Fruit fly (Drosophila melanogaster) whole organism, embryonic: ENCODE data around the gene CCHa2.

Experiments used
- Atf-2 ChIP-seq: fragments of 200-800 bp; sonication (Bioruptor generic); optimal IDR thresholded peaks from 2 replicates; lab custom pipeline; 2016; ENCODE audit warnings: missing biosample characterization, missing genetic modification characterization
- CG11085 ChIP-seq: fragments of 200-800 bp; sonication (Bioruptor generic); IDR thresholded peaks from 2 replicates; pipeline ENCODE4 v1.3.6; 2022; ENCODE audit warnings: missing biosample characterization, missing genetic modification characterization
- CG12219 ChIP-seq: fragments of 200-800 bp; sonication (Bioruptor generic); optimal IDR thresholded peaks from 3 replicates; lab custom pipeline; 2018; ENCODE audit warnings: missing biosample characterization, mild to moderate bottlenecking, missing genetic modification characterization
- CG13296 ChIP-seq: fragments of 200-800 bp; sonication (Bioruptor generic); optimal IDR thresholded peaks from 3 replicates; lab custom pipeline; 2018; ENCODE audit warnings: missing biosample characterization, mild to moderate bottlenecking, missing genetic modification characterization
- CG13775 ChIP-seq: fragments of 200-800 bp; sonication (Bioruptor generic); optimal IDR thresholded peaks from 3 replicates; lab custom pipeline; 2017; ENCODE audit warnings: missing biosample characterization, mild to moderate bottlenecking, missing genetic modification characterization
- CG15011 ChIP-seq: fragments of 200-800 bp; sonication (Bioruptor generic); optimal IDR thresholded peaks from 3 replicates; lab custom pipeline; 2018; ENCODE audit warnings: missing biosample characterization, mild to moderate bottlenecking, missing genetic modification characterization
- CG18599 ChIP-seq: fragments of 200-800 bp; sonication (Bioruptor generic); optimal IDR thresholded peaks from 3 replicates; lab custom pipeline; 2017; ENCODE audit warnings: missing biosample characterization, missing genetic modification characterization, mild to moderate bottlenecking, moderate library complexity, missing genetic modification reagents
- CG18619 ChIP-seq: fragments of 200-800 bp; sonication (Bioruptor generic); optimal IDR thresholded peaks from 3 replicates; lab custom pipeline; 2017; ENCODE audit warnings: missing biosample characterization, mild to moderate bottlenecking, missing genetic modification characterization
- CG2116 ChIP-seq: fragments of 200-800 bp; sonication (Bioruptor generic); optimal IDR thresholded peaks from 3 replicates; lab custom pipeline; 2018; ENCODE audit warnings: missing biosample characterization, mild to moderate bottlenecking, missing genetic modification characterization
- CG31388 ChIP-seq: fragments of 200-800 bp; sonication (Bioruptor generic); optimal IDR thresholded peaks from 2 replicates; lab custom pipeline; 2016; ENCODE audit warnings: missing biosample characterization, missing genetic modification characterization
- CG3163 ChIP-seq: fragments of 200-800 bp; sonication (Bioruptor generic); optimal IDR thresholded peaks from 3 replicates; lab custom pipeline; 2016; ENCODE audit warnings: missing biosample characterization, missing genetic modification characterization
- CG34224 ChIP-seq: fragments of 200-800 bp; sonication (Bioruptor generic); IDR thresholded peaks from 3 replicates; pipeline ENCODE4 v1.3.6; 2022; ENCODE audit warnings: missing biosample characterization, missing genetic modification characterization; ENCODE audit not compliant: partially characterized antibody
- CG34376 ChIP-seq: fragments of 200-800 bp; sonication (Bioruptor generic); optimal IDR thresholded peaks from 2 replicates; lab custom pipeline; 2018; ENCODE audit warnings: missing biosample characterization, mild to moderate bottlenecking, missing genetic modification characterization
- CG4617 ChIP-seq: fragments of 200-800 bp; sonication (Bioruptor generic); optimal IDR thresholded peaks from 3 replicates; lab custom pipeline; 2016; ENCODE audit warnings: missing biosample characterization, missing genetic modification characterization, borderline replicate concordance
- CG6854 ChIP-seq: fragments of 200-800 bp; sonication (Bioruptor generic); optimal IDR thresholded peaks from 3 replicates; lab custom pipeline; 2017; ENCODE audit warnings: missing biosample characterization, mild to moderate bottlenecking, missing genetic modification characterization
- Chrac-16 ChIP-seq: fragments of 200-800 bp; sonication (Bioruptor generic); optimal IDR thresholded peaks from 3 replicates; lab custom pipeline; 2016; ENCODE audit warnings: missing biosample characterization, missing genetic modification characterization
- Eip74EF ChIP-seq, 2 experiments: fragments of 200-800 bp in 1 of 2; fragments of >200 bp in 1 of 2; sonication (Bioruptor generic) in 1 of 2; optimal IDR thresholded peaks; 2 replicates each; lab custom pipeline; 2017 to 2019; ENCODE audit warnings: missing biosample characterization in 2 of 2, missing genetic modification characterization in 2 of 2, mild to moderate bottlenecking in 1 of 2, moderate library complexity in 1 of 2
- Ets97D ChIP-seq: fragments of 200-800 bp; sonication (Bioruptor generic); optimal IDR thresholded peaks from 3 replicates; lab custom pipeline; 2016; ENCODE audit warnings: missing biosample characterization, missing genetic modification characterization
- Kr ChIP-seq: fragments of 200-800 bp; sonication (Bioruptor generic); optimal IDR thresholded peaks from 2 replicates; lab custom pipeline; 2017; ENCODE audit warnings: missing biosample characterization, mild to moderate bottlenecking, missing genetic modification characterization
- Max ChIP-seq: fragments of 200-800 bp; sonication (Bioruptor generic); optimal IDR thresholded peaks from 2 replicates; lab custom pipeline; 2016; ENCODE audit warnings: missing biosample characterization, mild to moderate bottlenecking, missing genetic modification characterization
- Ravus ChIP-seq: fragments of 200-800 bp; sonication (Bioruptor generic); IDR thresholded peaks from 2 replicates; pipeline ENCODE4 v1.3.6; 2022; ENCODE audit warnings: missing biosample characterization, missing genetic modification characterization
- Six4 ChIP-seq: fragments of 200-800 bp; sonication (Bioruptor generic); optimal IDR thresholded peaks from 2 replicates; lab custom pipeline; 2016; ENCODE audit warnings: missing biosample characterization, missing genetic modification characterization
- Sry-β ChIP-seq: fragments of 200-800 bp; sonication (Bioruptor generic); optimal IDR thresholded peaks from 2 replicates; lab custom pipeline; 2018; ENCODE audit warnings: missing biosample characterization, mild to moderate bottlenecking, missing genetic modification characterization, moderate library complexity
- ac ChIP-seq: fragments of 200-800 bp; sonication (Bioruptor generic); optimal IDR thresholded peaks from 3 replicates; lab custom pipeline; 2017; ENCODE audit warnings: missing biosample characterization, mild to moderate bottlenecking, missing genetic modification characterization
- chm ChIP-seq: fragments of 200-800 bp; sonication (Bioruptor generic); IDR thresholded peaks from 2 replicates; pipeline ENCODE4 v1.3.6; 2022; ENCODE audit warnings: missing biosample characterization, missing genetic modification characterization
- dmrt99B ChIP-seq: fragments of 200-800 bp; sonication (Bioruptor generic); optimal IDR thresholded peaks from 2 replicates; lab custom pipeline; 2018; ENCODE audit warnings: missing biosample characterization, mild to moderate bottlenecking, missing genetic modification characterization, moderate library complexity
- ewg ChIP-seq: fragments of 200-800 bp; sonication (Bioruptor generic); optimal IDR thresholded peaks from 3 replicates; lab custom pipeline; 2017; ENCODE audit warnings: mild to moderate bottlenecking, missing biosample characterization, missing genetic modification reagents, missing genetic modification characterization
- fd3F ChIP-seq: fragments of 200-800 bp; sonication (Bioruptor generic); optimal IDR thresholded peaks from 2 replicates; lab custom pipeline; 2018; ENCODE audit warnings: missing biosample characterization, mild to moderate bottlenecking, missing genetic modification characterization, moderate library complexity
- gcm2 ChIP-seq: fragments of 200-800 bp; sonication (Bioruptor generic); optimal IDR thresholded peaks from 2 replicates; lab custom pipeline; 2016; ENCODE audit warnings: missing biosample characterization, missing genetic modification characterization
- lilli ChIP-seq: fragments of 200-800 bp; sonication (Bioruptor generic); optimal IDR thresholded peaks from 3 replicates; lab custom pipeline; 2016; ENCODE audit warnings: missing biosample characterization, missing genetic modification characterization
- nom ChIP-seq: fragments of 200-800 bp; sonication (Bioruptor generic); optimal IDR thresholded peaks from 2 replicates; lab custom pipeline; 2017; ENCODE audit warnings: missing biosample characterization, missing genetic modification characterization, mild to moderate bottlenecking, moderate library complexity, missing genetic modification reagents
- row ChIP-seq: fragments of 200-800 bp; sonication (Bioruptor generic); IDR thresholded peaks from 3 replicates; pipeline ENCODE4 v1.3.6; 2022; ENCODE audit warnings: missing biosample characterization, missing genetic modification characterization
- seq ChIP-seq: fragments of 200-800 bp; sonication (Bioruptor generic); IDR thresholded peaks from 2 replicates; pipeline ENCODE4 v1.3.6; 2022; ENCODE audit warnings: missing biosample characterization, missing genetic modification characterization
- shn ChIP-seq: fragments of 200-800 bp; sonication (Bioruptor generic); optimal IDR thresholded peaks from 3 replicates; lab custom pipeline; 2016; ENCODE audit warnings: missing biosample characterization, missing genetic modification characterization
- stc ChIP-seq: fragments of 200-800 bp; sonication (Bioruptor generic); IDR thresholded peaks from 2 replicates; pipeline ENCODE4 v1.3.6; 2022; ENCODE audit warnings: missing biosample characterization, missing genetic modification characterization
- tap ChIP-seq: fragments of 200-800 bp; optimal IDR thresholded peaks from 3 replicates; lab custom pipeline; 2019; ENCODE audit warnings: missing biosample characterization, mild to moderate bottlenecking, missing genetic modification characterization, moderate library complexity
- tgo ChIP-seq: fragments of 200-800 bp; sonication (Bioruptor generic); IDR thresholded peaks from 3 replicates; pipeline ENCODE4 v1.3.6; 2022; ENCODE audit warnings: missing biosample characterization, missing genetic modification characterization
- tin ChIP-seq: fragments of 200-800 bp; sonication (Bioruptor generic); optimal IDR thresholded peaks from 3 replicates; lab custom pipeline; 2016; ENCODE audit warnings: missing biosample characterization, missing genetic modification characterization
- ttk ChIP-seq: fragments of 200-800 bp; sonication (Bioruptor generic); IDR thresholded peaks from 2 replicates; pipeline ENCODE4 v2.1.2; 2022; ENCODE audit warnings: missing biosample characterization, missing genetic modification characterization
- twi ChIP-seq: fragments of 200-800 bp; optimal IDR thresholded peaks from 2 replicates; lab custom pipeline; 2019; ENCODE audit warnings: missing biosample characterization, mild to moderate bottlenecking, missing genetic modification characterization, moderate library complexity
- usp ChIP-seq: fragments of >200 bp; optimal IDR thresholded peaks from 2 replicates; lab custom pipeline; 2017; ENCODE audit warnings: missing biosample characterization, missing genetic modification characterization
- zen2 ChIP-seq: fragments of 200-800 bp; sonication (Bioruptor generic); IDR thresholded peaks from 3 replicates; pipeline ENCODE4 v1.3.6; 2022; ENCODE audit warnings: missing biosample characterization, missing genetic modification characterization; ENCODE audit not compliant: partially characterized antibody
- zfh2 ChIP-seq: fragments of 200-800 bp; sonication (Bioruptor generic); optimal IDR thresholded peaks from 2 replicates; lab custom pipeline; 2016; ENCODE audit warnings: missing biosample characterization, missing genetic modification characterization

Gene CCHa2

DNA sequence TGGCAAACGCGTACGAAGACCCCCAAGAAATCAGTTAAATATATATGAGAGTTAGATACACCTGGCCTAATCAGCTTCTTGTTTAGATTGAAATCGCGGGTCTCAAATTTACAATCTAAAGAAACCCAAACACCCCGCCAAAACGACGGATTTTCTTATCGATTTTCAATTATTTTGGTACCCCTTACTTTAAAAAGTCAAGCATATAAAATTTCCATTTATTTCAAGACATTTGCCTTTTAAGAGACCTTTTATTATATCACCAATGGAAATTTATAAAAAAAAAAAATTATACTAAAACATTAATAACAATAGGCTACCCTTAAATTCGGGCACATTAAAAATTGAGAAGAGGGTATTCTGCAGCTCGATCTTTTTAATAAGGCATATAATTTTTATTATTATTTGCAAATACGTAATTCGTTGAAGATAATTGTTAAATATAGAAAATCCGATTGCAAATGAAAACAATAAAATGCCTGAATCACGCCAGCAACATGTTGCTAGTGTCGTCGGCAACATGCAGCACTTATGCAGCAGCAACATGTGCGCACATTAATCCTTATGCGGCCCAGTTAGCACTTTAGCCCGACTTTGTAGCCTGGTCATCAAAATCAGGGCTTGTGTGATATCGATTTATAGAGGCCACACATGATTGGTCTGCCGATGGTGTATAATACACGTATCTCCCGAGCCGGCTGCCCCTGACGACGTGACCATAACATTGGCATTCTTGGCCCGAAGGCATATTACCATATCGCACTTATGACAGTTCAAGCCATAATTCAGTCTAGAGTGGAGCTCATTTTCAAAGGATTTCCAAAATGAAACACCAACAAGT lies 22.9 kb downstream of the CCHa2 start, which contains the start of the genes Lip3 and CG34309 (continued):
- TF ChIP-seq CG34376 (GFP tag; lab: Kevin White, UChicago) (peak; percentile 25), CG18619 (GFP tag; lab: Kevin White, UChicago) (no peak), CG18599 (GFP tag; lab: Kevin White, UChicago) (peak; percentile 18), CG15011 (no peak)

DNA sequence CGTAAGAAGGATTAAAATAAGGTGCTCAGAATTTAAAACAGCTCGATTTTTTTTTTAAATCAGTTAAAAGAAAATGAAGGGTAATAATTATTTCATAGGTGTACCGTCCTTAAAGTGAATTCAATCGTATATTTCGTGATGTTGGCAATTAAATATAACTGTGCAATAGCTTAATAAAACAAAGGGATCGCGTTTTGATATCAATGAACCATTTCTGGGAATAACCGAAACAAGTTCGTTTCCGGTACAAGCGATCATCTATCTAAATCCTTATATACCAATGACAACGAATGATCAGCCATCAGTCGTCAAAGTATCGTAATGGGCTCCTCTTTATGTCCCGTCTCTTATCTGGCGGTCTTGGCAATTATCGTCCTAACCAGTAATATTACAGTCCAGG lies 25.6 kb downstream of the CCHa2 start, which contains the start of gene CheA87a:
Gene CheA87a, plus strand, starts transcription at position 301 of the 400 bp plus-strand sequence.
- TF ChIP-seq nom (GFP tag; lab: Kevin White, UChicago) (no peak), ac (GFP tag; lab: Kevin White, UChicago) (no peak), Ravus (no peak), Sry-β (no peak), CG13296 (no peak), shn (no peak), CG34224 (no peak), Kr (GFP tag; lab: Kevin White, UChicago) (no peak), chm (no peak), Chrac-16 (GFP tag; lab: Kevin White, UChicago) (no peak), Eip74EF (GFP tag; optimal IDR thresholded peaks at IDR 0.05; lab: Kevin White, UChicago) (no peak), row (GFP tag; lab: Robert Waterston, UW) (no peak), gcm2 (GFP tag; lab: Kevin White, UChicago) (no peak), Six4 (GFP tag; lab: Kevin White, UChicago) (no peak), CG4617 (no peak)
- TF ChIP-seq, all 482 proteins: peak for 0

DNA sequence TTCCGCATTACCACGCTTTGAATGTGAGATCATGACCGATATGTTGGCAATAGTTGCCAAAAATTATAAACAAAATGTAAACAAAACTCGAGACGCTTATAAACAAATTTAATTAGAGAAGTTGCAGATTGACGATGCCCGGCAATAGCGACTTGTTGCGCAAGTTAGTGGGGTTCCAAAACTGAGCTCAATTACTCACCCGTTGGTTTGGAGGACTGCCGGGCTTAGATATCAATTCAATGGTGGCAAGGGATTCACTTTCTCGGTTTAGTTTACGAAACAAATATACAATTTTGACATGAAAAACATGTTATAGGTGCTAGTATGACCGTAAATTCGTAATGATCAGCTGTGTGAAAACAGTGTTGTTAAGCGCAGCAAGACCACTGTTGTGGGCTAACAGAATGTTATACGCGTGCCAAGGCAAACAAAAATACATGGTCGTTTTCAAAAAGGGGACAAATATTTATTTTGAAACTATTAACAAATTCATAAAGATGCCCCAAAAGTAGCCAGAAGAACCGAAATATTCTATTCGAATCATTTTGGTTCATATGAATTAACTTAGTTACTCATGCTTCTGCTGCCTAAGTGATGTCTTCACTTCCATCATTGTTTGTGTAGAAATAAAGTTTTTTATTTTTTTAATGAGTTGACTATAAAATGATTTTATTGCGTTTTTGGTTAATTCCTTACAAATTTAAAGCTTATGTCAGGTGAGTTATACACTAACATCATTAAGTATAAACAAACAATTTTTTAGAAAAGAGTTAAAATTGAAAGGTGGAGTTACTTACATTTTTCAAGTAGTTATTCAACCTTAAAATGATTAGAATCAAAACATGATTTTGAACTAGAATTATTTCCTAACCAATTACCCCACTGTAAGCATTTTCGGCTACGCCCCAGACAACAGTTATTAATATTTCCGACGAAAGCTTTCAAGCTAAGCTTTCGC lies 28.2 kb downstream of the CCHa2 start, which contains the start of gene Elp6:
Gene Elp6, minus strand, starts transcription at position 350 of the 958 bp plus-strand sequence.
- peak; percentile 21 for TF ChIP-seq Ets97D (GFP tag; lab: Kevin White, UChicago)
- peak; percentile 51 for TF ChIP-seq ttk
- peak; percentile 48; the same call in 1 of the 2 replicates for TF ChIP-seq CG11085 (GFP tag; lab: Robert Waterston, UW)
- TF ChIP-seq zfh2 = peak; percentile 62
- peak; percentile 71 for TF ChIP-seq CG13775 (GFP tag; lab: Kevin White, UChicago)
- peak; percentile 53 for TF ChIP-seq CG6854 (GFP tag; lab: Kevin White, UChicago)
- TF ChIP-seq tin (GFP tag; lab: Kevin White, UChicago) = peak; percentile 45
- peak; percentile 51 for TF ChIP-seq stc (GFP tag; lab: Robert Waterston, UW)
- TF ChIP-seq zen2 (GFP tag; lab: Robert Waterston, UW) = no peak
- peak; percentile 34 for TF ChIP-seq fd3F
- peak; percentile 46; the same call in 1 of the 2 replicates for TF ChIP-seq seq (GFP tag; lab: Robert Waterston, UW)
- TF ChIP-seq CG2116 (GFP tag; lab: Kevin White, UChicago) = peak; percentile 19
- peak; percentile 49 for TF ChIP-seq gcm2 (GFP tag; lab: Kevin White, UChicago)
- TF ChIP-seq tap = peak; percentile 47
- TF ChIP-seq dmrt99B = peak; percentile 73
- TF ChIP-seq Max (GFP tag; lab: Kevin White, UChicago) = peak; percentile 38
- peak; percentile 65 for TF ChIP-seq tgo
- no peak for TF ChIP-seq twi (tag; lab: Kevin White, UChicago)
- TF ChIP-seq CG31388 (GFP tag; lab: Kevin White, UChicago) = peak; percentile 3
- no peak for TF ChIP-seq ac (GFP tag; lab: Kevin White, UChicago)
- no peak for TF ChIP-seq usp (GFP tag; lab: Kevin White, UChicago)
- TF ChIP-seq CG12219 (GFP tag; lab: Kevin White, UChicago) = peak; percentile 19
- peak; percentile 58 for TF ChIP-seq Atf-2 (GFP tag; lab: Kevin White, UChicago)
- TF ChIP-seq lilli (GFP tag; lab: Kevin White, UChicago) = peak; percentile 69
- TF ChIP-seq ewg (GFP tag; lab: Kevin White, UChicago) = peak; percentile 48
- peak; percentile 81 for TF ChIP-seq CG18619 (GFP tag; lab: Kevin White, UChicago)
- no peak for TF ChIP-seq nom (GFP tag; lab: Kevin White, UChicago)
- TF ChIP-seq CG3163 (GFP tag; lab: Kevin White, UChicago) = peak; percentile 30
